Worm (Caenorhabditis elegans) whole organism, L2 larva: ENCODE data around the gene fbxc-30.
"Not testable (repeated sequence)": the region's sequence is repeated elsewhere in the genome, so short reads cannot be mapped to it uniquely, and the experiment has no call there.

Source experiments
- C34F6.9 ChIP-seq: fragments of 150-350 bp; optimal IDR thresholded peaks from 2 replicates; lab custom pipeline; 2014; ENCODE audit warnings: missing biosample characterization, missing genetic modification characterization
- Y55F3AM.14 ChIP-seq: fragments of 200-800 bp; sonication (Bioruptor generic); optimal IDR thresholded peaks from 2 replicates; lab custom pipeline; 2018; ENCODE audit warnings: mild to moderate bottlenecking, missing genetic modification characterization, missing compliant biosample characterization
- alr-1 ChIP-seq: fragments of 150-350 bp; optimal IDR thresholded peaks from 2 replicates; lab custom pipeline; 2014; ENCODE audit warnings: missing biosample characterization, missing genetic modification characterization
- aly-2 ChIP-seq: fragments of 150-350 bp; optimal IDR thresholded peaks from 2 replicates; lab custom pipeline; 2014; ENCODE audit warnings: missing biosample characterization, missing genetic modification characterization
- ama-1 ChIP-seq: fragments of 150-350 bp; optimal IDR thresholded peaks from 2 replicates; lab custom pipeline; 2018; ENCODE audit warnings: inconsistent platforms
- ceh-16 ChIP-seq: fragments of 150-350 bp; optimal IDR thresholded peaks from 2 replicates; lab custom pipeline; 2014; ENCODE audit warnings: missing biosample characterization, missing genetic modification characterization
- egl-27 ChIP-seq: sonication (generic microtip); optimal IDR thresholded peaks from 3 replicates; lab custom pipeline; 2017; ENCODE audit warnings: missing biosample characterization, missing genetic modification reagents, missing genetic modification characterization
- elt-1 ChIP-seq: fragments of 150-350 bp; optimal IDR thresholded peaks from 2 replicates; lab custom pipeline; 2014; ENCODE audit warnings: missing biosample characterization, missing genetic modification characterization
- elt-3 ChIP-seq: sonication (generic microtip); optimal IDR thresholded peaks from 2 replicates; lab custom pipeline; 2017; ENCODE audit warnings: missing biosample characterization, missing genetic modification characterization
- gmeb-1 ChIP-seq: fragments of 150-350 bp; optimal IDR thresholded peaks from 2 replicates; lab custom pipeline; 2014; ENCODE audit warnings: missing biosample characterization, missing genetic modification characterization
- lin-11 ChIP-seq: fragments of 150-350 bp; sonication (generic microtip); optimal IDR thresholded peaks from 2 replicates; lab custom pipeline; 2014; ENCODE audit warnings: missing biosample characterization, missing genetic modification characterization, inconsistent platforms, mixed read lengths
- lin-39 ChIP-seq: fragments of 150-350 bp; optimal IDR thresholded peaks from 2 replicates; lab custom pipeline; 2014; ENCODE audit warnings: missing biosample characterization, missing genetic modification reagents, missing genetic modification characterization
- lsy-2 ChIP-seq, 2 experiments: fragments of 150-350 bp in 1 of 2; sonication (generic microtip) in 1 of 2; optimal IDR thresholded peaks; 2 replicates each; lab custom pipeline; 2014 to 2017; ENCODE audit warnings: missing biosample characterization in 2 of 2, missing genetic modification characterization in 2 of 2
- mab-5 ChIP-seq: fragments of 150-350 bp; optimal IDR thresholded peaks from 2 replicates; lab custom pipeline; 2014; ENCODE audit warnings: missing biosample characterization, missing genetic modification characterization
- mbf-1 ChIP-seq: sonication (generic microtip); optimal IDR thresholded peaks from 2 replicates; lab custom pipeline; 2017; ENCODE audit warnings: missing biosample characterization, missing genetic modification characterization
- mdl-1 ChIP-seq, 2 experiments: fragments of 150-350 bp in 1 of 2; sonication (generic microtip) in 1 of 2; optimal IDR thresholded peaks; 2 replicates each; lab custom pipeline; 2017; ENCODE audit warnings: missing biosample characterization in 2 of 2, missing genetic modification characterization in 2 of 2
- nhr-11 ChIP-seq: fragments of 150-350 bp; optimal IDR thresholded peaks from 2 replicates; lab custom pipeline; 2014; ENCODE audit warnings: missing biosample characterization, missing genetic modification characterization
- nhr-12 ChIP-seq: fragments of 150-350 bp; optimal IDR thresholded peaks from 2 replicates; lab custom pipeline; 2014; ENCODE audit warnings: missing biosample characterization, missing genetic modification characterization
- nhr-129 ChIP-seq: fragments of 150-350 bp; optimal IDR thresholded peaks from 2 replicates; lab custom pipeline; 2014; ENCODE audit warnings: missing biosample characterization, missing genetic modification characterization
- nhr-21 ChIP-seq: fragments of 150-350 bp; optimal IDR thresholded peaks from 2 replicates; lab custom pipeline; 2014; ENCODE audit warnings: missing biosample characterization, missing genetic modification characterization
- nhr-237 ChIP-seq: fragments of 150-350 bp; optimal IDR thresholded peaks from 2 replicates; lab custom pipeline; 2014; ENCODE audit warnings: missing biosample characterization, missing genetic modification characterization
- nhr-6 ChIP-seq: fragments of 150-350 bp; optimal IDR thresholded peaks from 2 replicates; lab custom pipeline; 2014; ENCODE audit warnings: missing biosample characterization, missing genetic modification characterization
- nhr-77 ChIP-seq: fragments of 150-350 bp; optimal IDR thresholded peaks from 2 replicates; lab custom pipeline; 2014; ENCODE audit warnings: missing biosample characterization, missing genetic modification characterization
- peb-1 ChIP-seq: fragments of 150-350 bp; optimal IDR thresholded peaks from 2 replicates; lab custom pipeline; 2014; ENCODE audit warnings: missing biosample characterization, missing genetic modification characterization
- sem-4 ChIP-seq: fragments of 150-350 bp; optimal IDR thresholded peaks from 2 replicates; lab custom pipeline; 2014; ENCODE audit warnings: missing biosample characterization, missing genetic modification reagents, missing genetic modification characterization
- sma-3 ChIP-seq: sonication (generic microtip); optimal IDR thresholded peaks from 2 replicates; lab custom pipeline; 2016; ENCODE audit warnings: missing genetic modification reagents, missing genetic modification characterization, missing compliant biosample characterization
- sma-9 ChIP-seq, 2 experiments: fragments of 150-350 bp in 1 of 2; sonication (generic microtip) in 1 of 2; optimal IDR thresholded peaks; 2 replicates each; lab custom pipeline; 2014 to 2016; ENCODE audit warnings: missing genetic modification characterization in 2 of 2, mild to moderate bottlenecking in 1 of 2, missing biosample characterization in 1 of 2, missing compliant biosample characterization in 1 of 2, missing genetic modification reagents in 1 of 2, moderate library complexity in 1 of 2
- snpc-4 ChIP-seq: fragments of 150-350 bp; optimal IDR thresholded peaks from 2 replicates; lab custom pipeline; 2014; ENCODE audit warnings: missing biosample characterization, missing genetic modification characterization
- unc-39 ChIP-seq: fragments of 150-350 bp; optimal IDR thresholded peaks from 2 replicates; lab custom pipeline; 2014; ENCODE audit warnings: missing biosample characterization, missing genetic modification characterization
- unc-55 ChIP-seq: fragments of 150-350 bp; sonication (generic microtip); optimal IDR thresholded peaks from 3 replicates; lab custom pipeline; 2014; ENCODE audit warnings: missing biosample characterization, missing genetic modification reagents, missing genetic modification characterization
- unc-62 ChIP-seq: fragments of 150-350 bp; optimal IDR thresholded peaks from 2 replicates; lab custom pipeline; 2014; ENCODE audit warnings: missing biosample characterization, missing genetic modification reagents, missing genetic modification characterization
- zag-1 ChIP-seq: fragments of 150-350 bp; optimal IDR thresholded peaks from 2 replicates; lab custom pipeline; 2014; ENCODE audit warnings: missing biosample characterization, missing genetic modification characterization
- ztf-11 ChIP-seq: sonication (generic microtip); optimal IDR thresholded peaks from 2 replicates; lab custom pipeline; 2017; ENCODE audit warnings: missing biosample characterization, missing genetic modification characterization
- ztf-4 ChIP-seq: fragments of 150-350 bp; optimal IDR thresholded peaks from 2 replicates; lab custom pipeline; 2014; ENCODE audit warnings: missing biosample characterization, missing genetic modification characterization

Gene fbxc-30

ce11 chrII:954626-955025 is 37.2 kb downstream of the fbxc-30 start, which contains the start of gene fbxc-7:
fbxc-7 (plus strand) TSS chrII:954926.
- TF ChIP-seq unc-62 (GFP tag; lab: Kevin White, UChicago); sma-9 (GFP tag; optimal IDR thresholded peaks at IDR 0.05; lab: Kevin White, UChicago); sma-9 (tag; optimal IDR thresholded peaks at IDR 0.05; lab: Kevin White, UChicago); lin-11 (tag; lab: Kevin White, UChicago): not testable (repeated sequence)

- TF ChIP-seq unc-62 (GFP tag; lab: Kevin White, UChicago) (no peak), nhr-77 (tag; lab: Kevin White, UChicago) (no peak), C34F6.9 (tag; lab: Kevin White, UChicago) (no peak), nhr-11 (tag; lab: Kevin White, UChicago) (no peak), zag-1 (tag; lab: Kevin White, UChicago) (no peak), lsy-2 (tag; optimal IDR thresholded peaks at IDR 0.05; lab: Kevin White, UChicago) (no peak), mdl-1 (tag; optimal IDR thresholded peaks at IDR 0.05; lab: Kevin White, UChicago) (no peak), alr-1 (tag; lab: Kevin White, UChicago) (no peak), snpc-4 (tag; lab: Kevin White, UChicago) (no peak), lin-39 (tag; lab: Kevin White, UChicago) (no peak), aly-2 (tag; lab: Kevin White, UChicago) (no peak), nhr-237 (tag; lab: Kevin White, UChicago) (no peak), nhr-6 (no peak), nhr-129 (tag; lab: Kevin White, UChicago) (no peak), ztf-4 (tag; lab: Kevin White, UChicago) (no peak), unc-39 (tag; lab: Kevin White, UChicago) (no peak)
Measured at ce11 chrII:958618-959017, 41.2 kb downstream of the fbxc-30 start, which contains the start of gene sdz-4. sdz-4 (plus strand) TSS chrII:958918.

DNA sequence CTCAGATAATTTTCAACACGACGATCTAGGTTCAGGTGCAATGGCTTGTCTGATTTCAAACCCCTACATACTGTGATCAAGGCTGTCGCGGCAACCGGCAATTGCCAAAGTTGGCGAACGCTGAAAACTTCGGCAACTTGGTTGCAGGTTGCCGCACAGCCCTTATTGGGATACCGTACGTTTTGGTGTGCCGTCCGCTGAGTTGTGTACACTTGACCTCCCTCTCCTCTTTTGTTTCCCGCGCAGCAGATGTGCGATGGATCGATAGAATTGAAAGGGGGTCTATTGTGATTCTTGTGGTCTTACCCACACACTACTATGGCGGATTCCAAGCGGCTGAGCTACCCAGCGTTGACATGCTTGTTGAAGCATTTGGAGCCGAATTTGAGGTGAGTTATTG is 42.8 kb downstream of the fbxc-30 start, which contains the start of the genes C32B5.18 and C32B5.7:
C32B5.18 (plus strand) TSS at position 301 of the 400 bp plus-strand sequence.
C32B5.7 (plus strand) TSS at position 311 of the 400 bp plus-strand sequence.
- TF ChIP-seq snpc-4 (tag; lab: Kevin White, UChicago) (no peak), nhr-21 (tag; lab: Kevin White, UChicago) (no peak), sem-4 (tag; lab: Kevin White, UChicago) (no peak), nhr-11 (tag; lab: Kevin White, UChicago) (no peak), elt-1 (tag; lab: Kevin White, UChicago) (no peak), sma-3 (no peak), mbf-1 (no peak), egl-27 (tag; lab: Kevin White, UChicago) (no peak), lin-39 (tag; lab: Kevin White, UChicago) (no peak), gmeb-1 (tag; lab: Kevin White, UChicago) (no peak), ztf-11 (no peak), mab-5 (tag; lab: Kevin White, UChicago) (no peak), ceh-16 (no peak), aly-2 (tag; lab: Kevin White, UChicago) (no peak), peb-1 (tag; lab: Kevin White, UChicago) (no peak), zag-1 (tag; lab: Kevin White, UChicago) (no peak)
- TF ChIP-seq, all 48 proteins: peak for 0

ce11 chrII:961961-962360 is 44.5 kb downstream of the fbxc-30 start, which contains the start of gene C32B5.13:
C32B5.13 (minus strand) TSS chrII:962061.
- no peak for TF ChIP-seq egl-27 (tag; lab: Kevin White, UChicago)
- TF ChIP-seq elt-3 (tag; lab: Kevin White, UChicago) = no peak
- TF ChIP-seq sem-4 (tag; lab: Kevin White, UChicago) = no peak
- no peak for TF ChIP-seq sma-3
- TF ChIP-seq nhr-77 (tag; lab: Kevin White, UChicago) = no peak
- TF ChIP-seq C34F6.9 (tag; lab: Kevin White, UChicago) = no peak
- no peak for TF ChIP-seq unc-62 (GFP tag; lab: Kevin White, UChicago)
- TF ChIP-seq nhr-12 = no peak
- TF ChIP-seq lsy-2 (tag; optimal IDR thresholded peaks at IDR 0.05; lab: Kevin White, UChicago) = no peak
- TF ChIP-seq ama-1 (lab: Kevin White, UChicago) = no peak
- TF ChIP-seq Y55F3AM.14 = no peak
- TF ChIP-seq alr-1 (tag; lab: Kevin White, UChicago) = no peak
- no peak for TF ChIP-seq unc-55 (GFP tag; lab: Kevin White, UChicago)
- TF ChIP-seq aly-2 (tag; lab: Kevin White, UChicago) = no peak
- no peak for TF ChIP-seq lin-11 (tag; lab: Kevin White, UChicago)
- TF ChIP-seq, all 48 proteins: peak for 0
